Worm (Caenorhabditis elegans): ENCODE data around the gene C55C3.4.

Gene C55C3.4

ce11 chrIV:5650761-5651332 is 27.1 kb downstream of the C55C3.4 start:
- TF ChIP-seq ceh-8 (GFP tag; optimal IDR thresholded peaks at IDR 0.05) (peak; percentile 22), unc-98 (GFP tag; IDR thresholded peaks at IDR 0.05) (no peak), sox-4 (tag; optimal IDR thresholded peaks at IDR 0.05) (no peak), nhr-76 (tag; optimal IDR thresholded peaks at IDR 0.05) (no peak), nhr-47 (tag; optimal IDR thresholded peaks at IDR 0.05) (no peak), aly-2 (tag; optimal IDR thresholded peaks at IDR 0.05) (peak; percentile 21), nhr-85 (tag) (peak; percentile 25), ztf-11 (tag; optimal IDR thresholded peaks at IDR 0.05) (no peak)

ce11 chrIV:5649073-5649583 is 28.8 kb downstream of the C55C3.4 start, which contains the start of gene csn-5:
Gene csn-5 (plus strand): TSS chrIV:5649533.
- TF ChIP-seq isw-1 (GFP tag; IDR thresholded peaks at IDR 0.05) (no peak), nhr-85 (tag) (peak; percentile 56), lin-35 (GFP tag; optimal IDR thresholded peaks at IDR 0.05) (peak in 1 of 2 experiments; percentile 18), blmp-1 (tag; optimal IDR thresholded peaks at IDR 0.05) (peak; percentile 34), vab-15 (tag; optimal IDR thresholded peaks at IDR 0.05) (no peak), nhr-20 (tag; optimal IDR thresholded peaks at IDR 0.05) (peak; percentile 33), C16A3.4 (tag; optimal IDR thresholded peaks at IDR 0.05) (peak; percentile 14), efl-1 (optimal IDR thresholded peaks at IDR 0.05) (peak in 1 of 2 experiments; percentile 46), efl-1 (GFP tag; optimal IDR thresholded peaks at IDR 0.05 in 1 of 2) (peak; percentile 26 to 27), lin-13 (GFP tag; optimal IDR thresholded peaks at IDR 0.05) (no peak), xbp-1 (tag; optimal IDR thresholded peaks at IDR 0.05) (peak; percentile 18), dpl-1 (GFP tag; optimal IDR thresholded peaks at IDR 0.05) (peak in 2 of 3 experiments; percentile 18 to 53), elt-3 (tag; optimal IDR thresholded peaks at IDR 0.05) (no peak), swsn-7 (tag; optimal IDR thresholded peaks at IDR 0.05) (peak; percentile 11), alr-1 (tag; optimal IDR thresholded peaks at IDR 0.05; ENCODE audit: borderline replicate concordance) (no peak)

- no peak for TF ChIP-seq egl-13 (tag; optimal IDR thresholded peaks at IDR 0.05)
- no peak for TF ChIP-seq hlh-17 (GFP tag; optimal IDR thresholded peaks at IDR 0.05; ENCODE audit: borderline replicate concordance)
- no peak for TF ChIP-seq hlh-4 (tag; optimal IDR thresholded peaks at IDR 0.05)
- TF ChIP-seq lin-15B (tag; optimal IDR thresholded peaks at IDR 0.05): no peak
- no peak for TF ChIP-seq nhr-20 (tag; optimal IDR thresholded peaks at IDR 0.05)
- TF ChIP-seq lir-3 (tag; optimal IDR thresholded peaks at IDR 0.05; ENCODE audit: poor library complexity): no peak
- TF ChIP-seq swsn-7 (tag; optimal IDR thresholded peaks at IDR 0.05): no peak
- TF ChIP-seq unc-98 (GFP tag; IDR thresholded peaks at IDR 0.05): no peak
- TF ChIP-seq nhr-77 (tag; optimal IDR thresholded peaks at IDR 0.05): no peak
- TF ChIP-seq zip-4 (GFP tag; optimal IDR thresholded peaks at IDR 0.05): no peak
- no peak for TF ChIP-seq C16A3.4 (tag; optimal IDR thresholded peaks at IDR 0.05)
- TF ChIP-seq sox-4 (tag; optimal IDR thresholded peaks at IDR 0.05): no peak
- no peak for TF ChIP-seq unc-30 (tag; optimal IDR thresholded peaks at IDR 0.05)
- no peak for TF ChIP-seq ztf-4 (tag; optimal IDR thresholded peaks at IDR 0.05)
- no peak for TF ChIP-seq nhr-84 (tag; optimal IDR thresholded peaks at IDR 0.05)
- TF ChIP-seq vab-15 (tag; optimal IDR thresholded peaks at IDR 0.05): no peak
- TF ChIP-seq elt-3 (tag; optimal IDR thresholded peaks at IDR 0.05): no peak
- no peak for TF ChIP-seq snpc-4 (tag; optimal IDR thresholded peaks at IDR 0.05)
- no peak for TF ChIP-seq nhr-85 (tag)
- TF ChIP-seq rnt-1 (tag; optimal IDR thresholded peaks at IDR 0.05): no peak
These were observed 32.4 kb downstream of the C55C3.4 start, which contains the start of the genes srd-8 and B0547.2 for ce11 chrIV:5645514-5646052. Gene srd-8 (minus strand): TSS chrIV:5645614. Gene B0547.2 (plus strand): TSS chrIV:5646002.

- no peak for TF ChIP-seq rnt-1 (tag; optimal IDR thresholded peaks at IDR 0.05)
- no peak for TF ChIP-seq lin-35 (GFP tag; optimal IDR thresholded peaks at IDR 0.05)
- TF ChIP-seq aly-2 (tag; optimal IDR thresholded peaks at IDR 0.05): no peak
- TF ChIP-seq pqm-1 (tag; optimal IDR thresholded peaks at IDR 0.05): no peak
- no peak for TF ChIP-seq ceh-90 (tag; optimal IDR thresholded peaks at IDR 0.05)
- TF ChIP-seq grh-1 (GFP tag; IDR thresholded peaks at IDR 0.05): no peak
These were observed 42.4 kb downstream of the C55C3.4 start, which contains the start of gene srd-13 for ce11 chrIV:5635551-5635950. Gene srd-13 (minus strand): TSS chrIV:5635651.

All from whole organism, L1 larva.